Fruit fly (Drosophila melanogaster) whole organism, embryonic: ENCODE results near the gene ftz-f1.

Source experiments
- Ada2b ChIP-seq: fragments of 200-800 bp; sonication (Bioruptor generic); IDR thresholded peaks from 2 replicates; pipeline ENCODE4 v1.3.6; 2022; ENCODE audit warnings: missing biosample characterization, missing genetic modification characterization
- CG11696 ChIP-seq: fragments of 200-800 bp; sonication (Bioruptor generic); IDR thresholded peaks from 2 replicates; pipeline ENCODE4 v1.3.6; 2022; ENCODE audit warnings: missing biosample characterization, missing genetic modification characterization
- CG12391 ChIP-seq: fragments of 200-800 bp; sonication (Bioruptor generic); optimal IDR thresholded peaks from 3 replicates; lab custom pipeline; 2018; ENCODE audit warnings: missing biosample characterization, mild to moderate bottlenecking, missing genetic modification characterization, moderate library complexity
- CG12769 ChIP-seq: fragments of 200-800 bp; sonication (Bioruptor generic); optimal IDR thresholded peaks from 2 replicates; lab custom pipeline; 2019; ENCODE audit warnings: missing biosample characterization, mild to moderate bottlenecking, missing genetic modification characterization, moderate library complexity
- CG13424 ChIP-seq: fragments of 200-800 bp; sonication (Bioruptor generic); optimal IDR thresholded peaks from 2 replicates; lab custom pipeline; 2019; ENCODE audit warnings: missing biosample characterization, mild to moderate bottlenecking, missing genetic modification characterization, moderate library complexity
- CG15269 ChIP-seq: fragments of 200-800 bp; sonication (Bioruptor generic); optimal IDR thresholded peaks from 2 replicates; lab custom pipeline; 2018; ENCODE audit warnings: missing biosample characterization, mild to moderate bottlenecking, missing genetic modification characterization, moderate library complexity
- CG17361 ChIP-seq: fragments of 200-800 bp; sonication (Bioruptor generic); IDR thresholded peaks from 3 replicates; pipeline ENCODE4 v1.3.6; 2022; ENCODE audit warnings: missing biosample characterization, missing genetic modification characterization
- CG18262 ChIP-seq: fragments of 200-800 bp; optimal IDR thresholded peaks from 3 replicates; lab custom pipeline; 2019; ENCODE audit warnings: missing biosample characterization, mild to moderate bottlenecking, missing genetic modification characterization, moderate library complexity
- CG18619 ChIP-seq: fragments of 200-800 bp; sonication (Bioruptor generic); optimal IDR thresholded peaks from 3 replicates; lab custom pipeline; 2017; ENCODE audit warnings: missing biosample characterization, mild to moderate bottlenecking, missing genetic modification characterization
- CG2678 ChIP-seq: fragments of 200-800 bp; sonication (Bioruptor generic); optimal IDR thresholded peaks from 3 replicates; lab custom pipeline; 2019; ENCODE audit warnings: missing biosample characterization, mild to moderate bottlenecking, missing genetic modification characterization, moderate library complexity
- CG2712 ChIP-seq: fragments of 200-800 bp; optimal IDR thresholded peaks from 3 replicates; lab custom pipeline; 2019; ENCODE audit warnings: missing biosample characterization, mild to moderate bottlenecking, missing genetic modification characterization, moderate library complexity
- CG30403 ChIP-seq: fragments of 200-800 bp; sonication (Bioruptor generic); optimal IDR thresholded peaks from 3 replicates; lab custom pipeline; 2016; ENCODE audit warnings: missing biosample characterization, missing genetic modification characterization
- CG3065 ChIP-seq: fragments of 200-800 bp; sonication (Bioruptor generic); optimal IDR thresholded peaks from 2 replicates; lab custom pipeline; 2016; ENCODE audit warnings: missing biosample characterization, missing genetic modification characterization
- CG31441 ChIP-seq: fragments of 200-800 bp; sonication (Bioruptor generic); IDR thresholded peaks from 2 replicates; pipeline ENCODE4 v1.3.6; 2022; ENCODE audit warnings: missing biosample characterization, missing genetic modification characterization
- CG6254 ChIP-seq: fragments of 200-800 bp; sonication (Bioruptor generic); optimal IDR thresholded peaks from 3 replicates; lab custom pipeline; 2017; ENCODE audit warnings: mild to moderate bottlenecking, missing biosample characterization, missing genetic modification reagents, missing genetic modification characterization
- CG9437 ChIP-seq: fragments of 200-800 bp; sonication (Bioruptor generic); optimal IDR thresholded peaks from 2 replicates; lab custom pipeline; 2018; ENCODE audit warnings: missing biosample characterization, mild to moderate bottlenecking, missing genetic modification characterization
- CTCF ChIP-seq: fragments of 200-800 bp; sonication (Bioruptor generic); optimal IDR thresholded peaks from 2 replicates; lab custom pipeline; 2017; ENCODE audit warnings: missing biosample characterization, mild to moderate bottlenecking, missing genetic modification characterization, moderate library complexity
- E2f1 ChIP-seq: fragments of 200-800 bp; sonication (Bioruptor generic); IDR thresholded peaks from 2 replicates; pipeline ENCODE4 v1.3.6; 2022; ENCODE audit warnings: missing biosample characterization, missing genetic modification characterization
- Eip74EF ChIP-seq, 2 experiments: fragments of 200-800 bp in 1 of 2; fragments of >200 bp in 1 of 2; sonication (Bioruptor generic) in 1 of 2; optimal IDR thresholded peaks; 2 replicates each; lab custom pipeline; 2017 to 2019; ENCODE audit warnings: missing biosample characterization in 2 of 2, missing genetic modification characterization in 2 of 2, mild to moderate bottlenecking in 1 of 2, moderate library complexity in 1 of 2
- Hr51 ChIP-seq, 2 experiments: fragments of 200-800 bp; sonication (Bioruptor generic); optimal IDR thresholded peaks; 2 replicates in 1 of 2; 3 replicates in 1 of 2; lab custom pipeline; 2016 to 2018; ENCODE audit warnings: missing biosample characterization in 2 of 2, missing genetic modification characterization in 2 of 2, mild to moderate bottlenecking in 1 of 2, moderate library complexity in 1 of 2
- Meics ChIP-seq: fragments of 200-800 bp; sonication (Bioruptor generic); optimal IDR thresholded peaks from 2 replicates; lab custom pipeline; 2017; ENCODE audit warnings: missing biosample characterization, mild to moderate bottlenecking, missing genetic modification characterization
- Nf-YC ChIP-seq: fragments of 200-800 bp; optimal IDR thresholded peaks from 3 replicates; lab custom pipeline; 2019; ENCODE audit warnings: missing biosample characterization, mild to moderate bottlenecking, missing genetic modification characterization, moderate library complexity
- Oli ChIP-seq: fragments of 200-800 bp; sonication (Bioruptor generic); optimal IDR thresholded peaks from 2 replicates; lab custom pipeline; 2018; ENCODE audit warnings: missing biosample characterization, mild to moderate bottlenecking, missing genetic modification characterization, moderate library complexity
- Rfx ChIP-seq: fragments of 200-800 bp; sonication (Bioruptor generic); IDR thresholded peaks from 2 replicates; pipeline ENCODE4 v1.3.6; 2022; ENCODE audit warnings: missing biosample characterization, missing genetic modification characterization
- Sox102F ChIP-seq: fragments of 200-800 bp; sonication (Bioruptor generic); optimal IDR thresholded peaks from 2 replicates; lab custom pipeline; 2018; ENCODE audit warnings: missing biosample characterization, mild to moderate bottlenecking, missing genetic modification characterization, moderate library complexity
- Tbp ChIP-seq: fragments of >200 bp; optimal IDR thresholded peaks from 2 replicates; lab custom pipeline; 2018; ENCODE audit warnings: missing biosample characterization, missing genetic modification characterization
- cg ChIP-seq: fragments of 200-800 bp; sonication (Bioruptor generic); optimal IDR thresholded peaks from 3 replicates; lab custom pipeline; 2019; ENCODE audit warnings: missing biosample characterization, mild to moderate bottlenecking, missing genetic modification characterization, moderate library complexity
- chinmo ChIP-seq: fragments of 200-800 bp; sonication (Bioruptor generic); IDR thresholded peaks from 4 replicates; pipeline ENCODE4 v1.3.6; 2022; ENCODE audit warnings: missing biosample characterization, missing genetic modification characterization; ENCODE audit not compliant: partially characterized antibody
- ci ChIP-seq: fragments of 200-800 bp; sonication (Bioruptor generic); IDR thresholded peaks from 3 replicates; pipeline ENCODE4 v1.3.6; 2022; ENCODE audit warnings: missing biosample characterization, missing genetic modification characterization
- crol ChIP-seq: fragments of 200-800 bp; sonication (Bioruptor generic); IDR thresholded peaks from 2 replicates; pipeline ENCODE4 v1.3.6; 2022; ENCODE audit warnings: missing biosample characterization, missing genetic modification characterization
- dmrt99B ChIP-seq: fragments of 200-800 bp; sonication (Bioruptor generic); optimal IDR thresholded peaks from 2 replicates; lab custom pipeline; 2018; ENCODE audit warnings: missing biosample characterization, mild to moderate bottlenecking, missing genetic modification characterization, moderate library complexity
- en ChIP-seq: fragments of 200-800 bp; sonication (Bioruptor generic); optimal IDR thresholded peaks from 2 replicates; lab custom pipeline; 2016; ENCODE audit warnings: missing biosample characterization, missing genetic modification characterization
- eve ChIP-seq, 2 experiments: fragments of >200 bp; optimal IDR thresholded peaks; 2 replicates each; lab custom pipeline; 2017; ENCODE audit warnings: missing biosample characterization in 2 of 2, missing genetic modification characterization in 2 of 2
- gsb ChIP-seq: fragments of 200-800 bp; sonication (Bioruptor generic); IDR thresholded peaks from 2 replicates; pipeline ENCODE4 v1.3.6; 2022; ENCODE audit warnings: missing biosample characterization, missing genetic modification characterization
- kni ChIP-seq: fragments of 200-800 bp; sonication (Bioruptor generic); optimal IDR thresholded peaks from 3 replicates; lab custom pipeline; 2017; ENCODE audit warnings: mild to moderate bottlenecking, missing biosample characterization, missing genetic modification reagents, missing genetic modification characterization
- nmo ChIP-seq: fragments of 200-800 bp; sonication (Bioruptor generic); optimal IDR thresholded peaks from 2 replicates; lab custom pipeline; 2018; ENCODE audit warnings: missing biosample characterization, mild to moderate bottlenecking, missing genetic modification characterization, moderate library complexity
- pan ChIP-seq, 4 experiments: fragments of >200 bp in 3 of 4; fragments of 200-800 bp in 1 of 4; sonication (Bioruptor generic) in 1 of 4; optimal IDR thresholded peaks in 3 of 4; IDR thresholded peaks in 1 of 4; 2 replicates each; pipeline versions ENCODE4 v1.3.6 to Lab custom; 2017 to 2022; ENCODE audit warnings: missing biosample characterization in 2 of 4, missing genetic modification characterization in 2 of 4, mixed read lengths in 1 of 4
- phol ChIP-seq: fragments of 200-800 bp; sonication (Bioruptor generic); optimal IDR thresholded peaks from 3 replicates; lab custom pipeline; 2018; ENCODE audit warnings: missing biosample characterization, mild to moderate bottlenecking, missing genetic modification characterization, moderate library complexity
- prd ChIP-seq, 3 experiments: fragments of >200 bp in 2 of 3; fragments of 200-800 bp in 1 of 3; sonication (Bioruptor generic) in 1 of 3; optimal IDR thresholded peaks in 2 of 3; IDR thresholded peaks in 1 of 3; 2 replicates in 2 of 3; 3 replicates in 1 of 3; pipeline versions ENCODE4 v1.3.6 to Lab custom; 2017 to 2022; ENCODE audit warnings: missing biosample characterization in 1 of 3, missing genetic modification characterization in 1 of 3
- pros ChIP-seq: fragments of 200-800 bp; sonication (Bioruptor generic); optimal IDR thresholded peaks from 3 replicates; lab custom pipeline; 2019; ENCODE audit warnings: missing biosample characterization, mild to moderate bottlenecking, missing genetic modification characterization, moderate library complexity
- repo ChIP-seq: fragments of 200-800 bp; sonication (Bioruptor generic); optimal IDR thresholded peaks from 2 replicates; lab custom pipeline; 2016; ENCODE audit warnings: missing biosample characterization, missing genetic modification characterization
- row ChIP-seq: fragments of 200-800 bp; sonication (Bioruptor generic); IDR thresholded peaks from 3 replicates; pipeline ENCODE4 v1.3.6; 2022; ENCODE audit warnings: missing biosample characterization, missing genetic modification characterization
- sqz ChIP-seq: fragments of 200-800 bp; sonication (Bioruptor generic); optimal IDR thresholded peaks from 3 replicates; lab custom pipeline; 2018; ENCODE audit warnings: missing biosample characterization, mild to moderate bottlenecking, missing genetic modification characterization
- tgo ChIP-seq: fragments of 200-800 bp; sonication (Bioruptor generic); IDR thresholded peaks from 3 replicates; pipeline ENCODE4 v1.3.6; 2022; ENCODE audit warnings: missing biosample characterization, missing genetic modification characterization
- ttk ChIP-seq: fragments of 200-800 bp; sonication (Bioruptor generic); IDR thresholded peaks from 2 replicates; pipeline ENCODE4 v2.1.2; 2022; ENCODE audit warnings: missing biosample characterization, missing genetic modification characterization
- z ChIP-seq: fragments of 200-800 bp; sonication (Bioruptor generic); IDR thresholded peaks from 3 replicates; pipeline ENCODE4 v1.3.6; 2022; ENCODE audit warnings: missing biosample characterization, missing genetic modification characterization

Gene ftz-f1

DNA sequence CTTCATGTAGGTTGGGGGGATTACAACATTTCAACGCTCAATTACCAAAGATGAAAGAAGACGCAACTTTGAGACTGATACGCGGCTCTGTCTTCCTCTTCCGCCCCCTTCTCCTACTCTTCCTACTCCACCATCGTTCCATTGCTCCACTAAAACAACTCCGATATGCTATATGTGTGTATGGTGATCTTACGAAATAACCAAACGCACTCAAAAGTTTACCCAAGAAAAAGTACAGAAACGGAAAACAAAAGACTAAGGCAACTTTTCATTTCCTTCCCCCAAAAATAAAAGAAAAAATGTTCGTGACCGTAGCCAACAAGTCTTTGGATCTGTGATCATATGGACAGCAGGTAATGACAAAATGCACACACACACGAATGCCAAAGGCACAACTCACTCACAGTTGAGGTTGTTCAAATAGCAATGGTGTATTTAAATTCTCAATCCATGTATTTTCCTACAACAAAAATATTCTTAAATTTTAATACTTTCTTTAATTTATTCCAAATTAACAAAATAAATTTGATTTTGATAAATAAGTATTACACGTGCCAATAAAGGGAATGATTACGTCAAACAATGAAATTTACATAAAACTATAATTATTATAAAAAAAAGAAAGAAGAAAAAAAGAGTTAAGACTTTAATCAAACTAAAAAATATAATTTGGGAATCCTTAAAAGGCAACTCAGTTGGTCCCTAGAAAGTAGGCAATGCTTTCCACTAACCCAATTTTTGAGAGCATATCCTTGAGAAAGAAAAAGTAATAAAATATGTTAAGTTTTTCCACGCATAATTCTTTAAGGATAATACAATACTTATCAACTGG lies 32.9 kb downstream of the ftz-f1 start (continued):
- TF ChIP-seq ci (peak; percentile 47; the same call in 1 of the 3 replicates), crol (GFP tag; lab: Robert Waterston, UW) (peak; percentile 33; the same call in 1 of the 2 replicates), Nf-YC (peak; percentile 8), CG18619 (peak; percentile 20), prd (optimal IDR thresholded peaks at IDR 0.05; lab: Kevin White, UChicago) (no peak), prd (GFP tag; IDR thresholded peaks at IDR 0.05; lab: Robert Waterston, UW) (0 out of 3 replicates have a peak, but pooled peaks have one; percentile 5), E2f1 (peak; percentile 10; the same call in 1 of the 2 replicates), row (GFP tag; lab: Robert Waterston, UW) (peak; percentile 53), z (peak; percentile 82), Hr51 (GFP tag; optimal IDR thresholded peaks at IDR 0.05; lab: Kevin White, UChicago) (peak in 1 of 2 experiments; percentile 37), CG31441 (peak; percentile 53; the same call in 1 of the 2 replicates), CG2678 (peak; percentile 23), nmo (peak; percentile 37), Sox102F (GFP tag; lab: Kevin White, UChicago) (peak; percentile 24), chinmo (GFP tag; lab: Robert Waterston, UW) (0 out of 4 replicates have a peak, but pooled peaks have one; percentile 11), CG12769 (tag; lab: Kevin White, UChicago) (peak; percentile 28), Eip74EF (GFP tag; optimal IDR thresholded peaks at IDR 0.05; lab: Kevin White, UChicago) (peak in 1 of 2 experiments; percentile 65), Ada2b (GFP tag; lab: Robert Waterston, UW) (0 out of 2 replicates have a peak, but pooled peaks have one; percentile 5), phol (tag; lab: Kevin White, UChicago) (peak; percentile 25), pros (GFP tag; lab: Kevin White, UChicago) (peak; percentile 43), dmrt99B (tag; lab: Kevin White, UChicago) (peak; percentile 39), CG30403 (GFP tag; lab: Kevin White, UChicago) (peak; percentile 42), en (no peak), gsb (no peak), CG9437 (GFP tag; lab: Kevin White, UChicago) (peak; percentile 50), CTCF (GFP tag; lab: Kevin White, UChicago) (no peak), CG6254 (GFP tag; lab: Kevin White, UChicago) (no peak), Oli (tag; lab: Kevin White, UChicago) (peak; percentile 35), CG17361 (GFP tag; lab: Robert Waterston, UW) (peak; percentile 55; the same call in 1 of the 3 replicates), ttk (peak; percentile 17; the same call in 1 of the 2 replicates), CG12391 (peak; percentile 16), sqz (GFP tag; lab: Kevin White, UChicago) (peak; percentile 35), Meics (GFP tag; lab: Kevin White, UChicago) (peak; percentile 19), tgo (peak; percentile 22; the same call in 2 of the 3 replicates), CG3065 (GFP tag; lab: Kevin White, UChicago) (no peak), eve (GFP tag; optimal IDR thresholded peaks at IDR 0.05; lab: Kevin White, UChicago) (peak in 1 of 2 experiments; percentile 39), cg (GFP tag; lab: Kevin White, UChicago) (peak; percentile 34), pan (optimal IDR thresholded peaks at IDR 0.05; lab: Kevin White, UChicago) (no peak), pan (GFP tag; optimal IDR thresholded peaks at IDR 0.05 in 1 of 2, IDR thresholded peaks at IDR 0.05 in 1 of 2) (peak in 1 of 2 experiments; percentile 23), CG18262 (tag; lab: Kevin White, UChicago) (peak; percentile 40), CG13424 (tag; lab: Kevin White, UChicago) (peak; percentile 43), kni (GFP tag; lab: Kevin White, UChicago) (peak; percentile 85), CG11696 (peak; percentile 69; the same call in 1 of the 2 replicates), repo (GFP tag; lab: Kevin White, UChicago) (no peak), CG15269 (peak; percentile 15), Rfx (GFP tag; lab: Robert Waterston, UW) (0 out of 2 replicates have a peak, but pooled peaks have one; percentile 35), Tbp (GFP tag; lab: Kevin White, UChicago) (no peak), CG2712 (tag; lab: Kevin White, UChicago) (peak; percentile 14)
